Fruit fly (Drosophila melanogaster) whole organism, embryonic: Measurements from ENCODE around the gene Usp8.

Source experiments
- Antp ChIP-seq: fragments of 200-800 bp; sonication (Bioruptor generic); optimal IDR thresholded peaks from 3 replicates; lab custom pipeline; 2016; ENCODE audit warnings: missing biosample characterization, missing genetic modification characterization
- Asciz ChIP-seq: fragments of 200-800 bp; sonication (Bioruptor generic); optimal IDR thresholded peaks from 2 replicates; lab custom pipeline; 2017; ENCODE audit warnings: missing biosample characterization, mild to moderate bottlenecking, missing genetic modification characterization, missing genetic modification reagents
- B-H2 ChIP-seq: fragments of 200-800 bp; sonication (Bioruptor generic); optimal IDR thresholded peaks from 2 replicates; lab custom pipeline; 2018; ENCODE audit warnings: missing biosample characterization, mild to moderate bottlenecking, missing genetic modification characterization
- CG10366 ChIP-seq: fragments of 200-800 bp; sonication (Bioruptor generic); IDR thresholded peaks from 2 replicates; pipeline ENCODE4 v1.3.6; 2022; ENCODE audit warnings: missing biosample characterization, missing genetic modification characterization
- CG10462 ChIP-seq: fragments of 200-800 bp; sonication (Bioruptor generic); optimal IDR thresholded peaks from 2 replicates; lab custom pipeline; 2016; ENCODE audit warnings: missing biosample characterization, missing genetic modification characterization
- CG10565 ChIP-seq: fragments of 200-800 bp; sonication (Bioruptor generic); optimal IDR thresholded peaks from 3 replicates; lab custom pipeline; 2016; ENCODE audit warnings: missing biosample characterization, mild to moderate bottlenecking, missing genetic modification characterization
- CG11560 ChIP-seq: fragments of 200-800 bp; sonication (Bioruptor generic); IDR thresholded peaks from 3 replicates; pipeline ENCODE4 v1.3.6; 2022; ENCODE audit warnings: missing biosample characterization, missing genetic modification characterization
- CG11696 ChIP-seq: fragments of 200-800 bp; sonication (Bioruptor generic); IDR thresholded peaks from 2 replicates; pipeline ENCODE4 v1.3.6; 2022; ENCODE audit warnings: missing biosample characterization, missing genetic modification characterization
- CG12299 ChIP-seq: fragments of 200-800 bp; sonication (Bioruptor generic); optimal IDR thresholded peaks from 2 replicates; lab custom pipeline; 2018; ENCODE audit warnings: missing biosample characterization, mild to moderate bottlenecking, missing genetic modification characterization
- CG12769 ChIP-seq: fragments of 200-800 bp; sonication (Bioruptor generic); optimal IDR thresholded peaks from 2 replicates; lab custom pipeline; 2019; ENCODE audit warnings: missing biosample characterization, mild to moderate bottlenecking, missing genetic modification characterization, moderate library complexity
- CG15011 ChIP-seq: fragments of 200-800 bp; sonication (Bioruptor generic); optimal IDR thresholded peaks from 3 replicates; lab custom pipeline; 2018; ENCODE audit warnings: missing biosample characterization, mild to moderate bottlenecking, missing genetic modification characterization
- CG17328 ChIP-seq: fragments of 200-800 bp; sonication (Bioruptor generic); IDR thresholded peaks from 2 replicates; pipeline ENCODE4 v1.3.6; 2022; ENCODE audit warnings: missing biosample characterization, missing genetic modification characterization
- CG17612 ChIP-seq: fragments of 200-800 bp; sonication (Bioruptor generic); IDR thresholded peaks from 2 replicates; pipeline ENCODE4 v1.3.6; 2022; ENCODE audit warnings: missing biosample characterization, missing genetic modification characterization
- CG2120 ChIP-seq: fragments of 200-800 bp; sonication (Bioruptor generic); optimal IDR thresholded peaks from 3 replicates; lab custom pipeline; 2016; ENCODE audit warnings: missing biosample characterization, missing genetic modification characterization
- CG2678 ChIP-seq: fragments of 200-800 bp; sonication (Bioruptor generic); optimal IDR thresholded peaks from 3 replicates; lab custom pipeline; 2019; ENCODE audit warnings: missing biosample characterization, mild to moderate bottlenecking, missing genetic modification characterization, moderate library complexity
- CG6654 ChIP-seq: fragments of 200-800 bp; sonication (Bioruptor generic); optimal IDR thresholded peaks from 2 replicates; lab custom pipeline; 2017; ENCODE audit warnings: missing biosample characterization, mild to moderate bottlenecking, missing genetic modification characterization
- CG7745 ChIP-seq: fragments of 200-800 bp; sonication (Bioruptor generic); optimal IDR thresholded peaks from 2 replicates; lab custom pipeline; 2018; ENCODE audit warnings: missing biosample characterization, mild to moderate bottlenecking, missing genetic modification characterization, moderate library complexity
- CG8388 ChIP-seq: fragments of 200-800 bp; sonication (Bioruptor generic); optimal IDR thresholded peaks from 2 replicates; lab custom pipeline; 2019; ENCODE audit warnings: missing biosample characterization, mild to moderate bottlenecking, missing genetic modification characterization, moderate library complexity
- CG9609 ChIP-seq: fragments of 200-800 bp; sonication (Bioruptor generic); optimal IDR thresholded peaks from 3 replicates; lab custom pipeline; 2016; ENCODE audit warnings: missing biosample characterization, missing genetic modification characterization
- Camta ChIP-seq: fragments of 200-800 bp; sonication (Bioruptor generic); optimal IDR thresholded peaks from 2 replicates; lab custom pipeline; 2016; ENCODE audit warnings: missing biosample characterization, missing genetic modification characterization
- CoRest ChIP-seq: fragments of 200-800 bp; sonication (Bioruptor generic); optimal IDR thresholded peaks from 3 replicates; lab custom pipeline; 2018; ENCODE audit warnings: missing biosample characterization, mild to moderate bottlenecking, missing genetic modification characterization, moderate library complexity
- Dp ChIP-seq: fragments of 200-800 bp; sonication (Bioruptor generic); optimal IDR thresholded peaks from 2 replicates; lab custom pipeline; 2018; ENCODE audit warnings: missing biosample characterization, mild to moderate bottlenecking, missing genetic modification characterization, moderate library complexity
- Dref ChIP-seq: fragments of 200-800 bp; sonication (Bioruptor generic); IDR thresholded peaks from 2 replicates; pipeline ENCODE4 v1.3.6; 2022; ENCODE audit warnings: missing biosample characterization, missing genetic modification characterization
- Hr39 ChIP-seq: fragments of >200 bp; optimal IDR thresholded peaks from 2 replicates; lab custom pipeline; 2017
- Hsf ChIP-seq: fragments of 200-800 bp; sonication (Bioruptor generic); optimal IDR thresholded peaks from 3 replicates; lab custom pipeline; 2016; ENCODE audit warnings: missing biosample characterization, missing genetic modification characterization
- Jarid2 ChIP-seq: fragments of 200-800 bp; sonication (Bioruptor generic); optimal IDR thresholded peaks from 3 replicates; lab custom pipeline; 2017; ENCODE audit warnings: mild to moderate bottlenecking, missing biosample characterization, missing genetic modification reagents, missing genetic modification characterization
- Kr ChIP-seq: fragments of 200-800 bp; sonication (Bioruptor generic); optimal IDR thresholded peaks from 2 replicates; lab custom pipeline; 2017; ENCODE audit warnings: missing biosample characterization, mild to moderate bottlenecking, missing genetic modification characterization
- Nf-YA ChIP-seq: fragments of 200-800 bp; sonication (Bioruptor generic); IDR thresholded peaks from 2 replicates; pipeline ENCODE4 v1.3.6; 2022; ENCODE audit warnings: missing biosample characterization, missing genetic modification characterization
- Sox102F ChIP-seq: fragments of 200-800 bp; sonication (Bioruptor generic); optimal IDR thresholded peaks from 2 replicates; lab custom pipeline; 2018; ENCODE audit warnings: missing biosample characterization, mild to moderate bottlenecking, missing genetic modification characterization, moderate library complexity
- Xbp1 ChIP-seq: fragments of 200-800 bp; sonication (Bioruptor generic); optimal IDR thresholded peaks from 3 replicates; lab custom pipeline; 2016; ENCODE audit warnings: missing biosample characterization, mild to moderate bottlenecking, missing genetic modification characterization
- Xrp1 ChIP-seq: fragments of 200-800 bp; sonication (Bioruptor generic); IDR thresholded peaks from 2 replicates; pipeline ENCODE4 v1.3.6; 2022; ENCODE audit warnings: missing biosample characterization, missing genetic modification characterization
- YL-1 ChIP-seq: fragments of 200-800 bp; sonication (Bioruptor generic); optimal IDR thresholded peaks from 3 replicates; lab custom pipeline; 2017; ENCODE audit warnings: missing biosample characterization, mild to moderate bottlenecking, missing genetic modification characterization
- ash1 ChIP-seq: fragments of 200-800 bp; sonication (Bioruptor generic); optimal IDR thresholded peaks from 2 replicates; lab custom pipeline; 2018; ENCODE audit warnings: missing biosample characterization, mild to moderate bottlenecking, missing genetic modification characterization
- bsh ChIP-seq, 2 experiments: fragments of 200-800 bp; sonication (Bioruptor generic); optimal IDR thresholded peaks; 2 replicates each; lab custom pipeline; 2017 to 2018; ENCODE audit warnings: mild to moderate bottlenecking in 2 of 2, missing biosample characterization in 2 of 2, missing genetic modification characterization in 2 of 2, moderate library complexity in 1 of 2
- grau ChIP-seq: fragments of 200-800 bp; optimal IDR thresholded peaks from 3 replicates; lab custom pipeline; 2019; ENCODE audit warnings: missing biosample characterization, mild to moderate bottlenecking, missing genetic modification characterization, moderate library complexity
- gsb-n ChIP-seq: fragments of 200-800 bp; sonication (Bioruptor generic); optimal IDR thresholded peaks from 3 replicates; lab custom pipeline; 2018; ENCODE audit warnings: missing biosample characterization, mild to moderate bottlenecking, missing genetic modification characterization
- hb ChIP-seq: fragments of 200-800 bp; sonication (Bioruptor generic); IDR thresholded peaks from 3 replicates; pipeline ENCODE4 v1.3.6; 2022; ENCODE audit warnings: missing biosample characterization, missing genetic modification characterization; ENCODE audit not compliant: partially characterized antibody
- jumu ChIP-seq: fragments of 200-800 bp; sonication (Bioruptor generic); optimal IDR thresholded peaks from 3 replicates; lab custom pipeline; 2016; ENCODE audit warnings: missing biosample characterization, missing genetic modification characterization
- kni ChIP-seq: fragments of 200-800 bp; sonication (Bioruptor generic); optimal IDR thresholded peaks from 3 replicates; lab custom pipeline; 2017; ENCODE audit warnings: mild to moderate bottlenecking, missing biosample characterization, missing genetic modification reagents, missing genetic modification characterization
- knrl ChIP-seq: fragments of 200-800 bp; sonication (Bioruptor generic); IDR thresholded peaks from 3 replicates; pipeline ENCODE4 v1.3.6; 2022; ENCODE audit warnings: missing biosample characterization, missing genetic modification characterization; ENCODE audit not compliant: partially characterized antibody
- lab ChIP-seq: fragments of 200-800 bp; sonication (Bioruptor generic); optimal IDR thresholded peaks from 3 replicates; lab custom pipeline; 2017; ENCODE audit warnings: missing biosample characterization, missing genetic modification characterization, mild to moderate bottlenecking, moderate library complexity, missing genetic modification reagents
- onecut ChIP-seq: fragments of 200-800 bp; sonication (Bioruptor generic); IDR thresholded peaks from 2 replicates; pipeline ENCODE4 v1.3.6; 2022; ENCODE audit warnings: missing biosample characterization, missing genetic modification characterization
- org-1 ChIP-seq: fragments of 200-800 bp; sonication (Bioruptor generic); optimal IDR thresholded peaks from 2 replicates; lab custom pipeline; 2017; ENCODE audit warnings: missing biosample characterization, missing genetic modification characterization
- pan ChIP-seq, 4 experiments: fragments of >200 bp in 3 of 4; fragments of 200-800 bp in 1 of 4; sonication (Bioruptor generic) in 1 of 4; optimal IDR thresholded peaks in 3 of 4; IDR thresholded peaks in 1 of 4; 2 replicates each; pipeline versions ENCODE4 v1.3.6 to Lab custom; 2017 to 2022; ENCODE audit warnings: missing biosample characterization in 2 of 4, missing genetic modification characterization in 2 of 4, mixed read lengths in 1 of 4
- pho ChIP-seq: fragments of 200-800 bp; sonication (Bioruptor generic); optimal IDR thresholded peaks from 2 replicates; lab custom pipeline; 2016; ENCODE audit warnings: missing biosample characterization, missing genetic modification characterization
- repo ChIP-seq: fragments of 200-800 bp; sonication (Bioruptor generic); optimal IDR thresholded peaks from 2 replicates; lab custom pipeline; 2016; ENCODE audit warnings: missing biosample characterization, missing genetic modification characterization
- sd ChIP-seq: fragments of 200-800 bp; sonication (Bioruptor generic); optimal IDR thresholded peaks from 3 replicates; lab custom pipeline; 2018; ENCODE audit warnings: missing biosample characterization, mild to moderate bottlenecking, missing genetic modification characterization, moderate library complexity
- seq ChIP-seq: fragments of 200-800 bp; sonication (Bioruptor generic); IDR thresholded peaks from 2 replicates; pipeline ENCODE4 v1.3.6; 2022; ENCODE audit warnings: missing biosample characterization, missing genetic modification characterization
- sug ChIP-seq: fragments of 200-800 bp; optimal IDR thresholded peaks from 2 replicates; lab custom pipeline; 2019; ENCODE audit warnings: missing biosample characterization, mild to moderate bottlenecking, missing genetic modification characterization, moderate library complexity
- tna ChIP-seq: fragments of 200-800 bp; sonication (Bioruptor generic); IDR thresholded peaks from 2 replicates; pipeline ENCODE4 v1.3.6; 2022; ENCODE audit warnings: missing biosample characterization, missing genetic modification characterization; ENCODE audit not compliant: partially characterized antibody

Gene Usp8

dm6 chr3R:21092829-21093228 lies 41.2 kb upstream of the Usp8 start (continued):
- TF ChIP-seq sug (tag; lab: Kevin White, UChicago) (no peak), sd (tag; lab: Kevin White, UChicago) (peak; percentile 16), ash1 (no peak), CG10366 (GFP tag; lab: Robert Waterston, UW) (no peak; the same call in 1 of the 2 replicates), CG10462 (GFP tag; lab: Kevin White, UChicago) (no peak), Sox102F (peak; percentile 56), CG11696 (GFP tag; lab: Robert Waterston, UW) (no peak), org-1 (GFP tag; lab: Kevin White, UChicago) (no peak), Xrp1 (GFP tag; lab: Robert Waterston, UW) (no peak), CG11560 (no peak), Antp (GFP tag; lab: Kevin White, UChicago) (peak; percentile 4), Jarid2 (GFP tag; lab: Kevin White, UChicago) (no peak), CG2678 (tag; lab: Kevin White, UChicago) (no peak), Asciz (GFP tag; lab: Kevin White, UChicago) (no peak), tna (GFP tag; lab: Robert Waterston, UW) (no peak), CG9609 (GFP tag; lab: Kevin White, UChicago) (no peak), Hr39 (no peak), Nf-YA (GFP tag; lab: Robert Waterston, UW) (no peak), pho (no peak), Dp (GFP tag; lab: Kevin White, UChicago) (no peak), YL-1 (GFP tag; lab: Kevin White, UChicago) (no peak), lab (no peak), jumu (GFP tag; lab: Kevin White, UChicago) (no peak), CG10565 (no peak), CG6654 (GFP tag; lab: Kevin White, UChicago) (no peak), B-H2 (GFP tag; lab: Kevin White, UChicago) (no peak), Camta (no peak), kni (peak; percentile 60), repo (GFP tag; lab: Kevin White, UChicago) (no peak), CG7745 (tag; lab: Kevin White, UChicago) (no peak), gsb-n (tag; lab: Kevin White, UChicago) (no peak), bsh (GFP tag; optimal IDR thresholded peaks at IDR 0.05; lab: Kevin White, UChicago) (peak in 1 of 2 experiments; percentile 29), Hsf (GFP tag; lab: Kevin White, UChicago) (peak; percentile 4), Xbp1 (GFP tag; lab: Kevin White, UChicago) (peak; percentile 20), CG15011 (GFP tag; lab: Kevin White, UChicago) (no peak), knrl (no peak), CG17328 (GFP tag; lab: Robert Waterston, UW) (no peak), onecut (GFP tag; lab: Robert Waterston, UW) (no peak), Kr (GFP tag; lab: Kevin White, UChicago) (no peak), hb (GFP tag; lab: Robert Waterston, UW) (no peak), grau (tag; lab: Kevin White, UChicago) (peak; percentile 16), CG12769 (tag; lab: Kevin White, UChicago) (peak; percentile 20), CG17612 (GFP tag; lab: Robert Waterston, UW) (no peak), pan (optimal IDR thresholded peaks at IDR 0.05; lab: Kevin White, UChicago) (no peak), pan (GFP tag; optimal IDR thresholded peaks at IDR 0.05 in 1 of 2, IDR thresholded peaks at IDR 0.05 in 1 of 2) (no peak), seq (GFP tag; lab: Robert Waterston, UW) (no peak), CG12299 (tag; lab: Kevin White, UChicago) (no peak), CG2120 (GFP tag; lab: Kevin White, UChicago) (peak; percentile 18), CoRest (tag; lab: Kevin White, UChicago) (no peak), Dref (no peak), CG8388 (peak; percentile 0)
